Worm (Caenorhabditis elegans) whole organism, L3 larva: ENCODE data around the gene lact-5.

ENCODE experiments used
- R02D3.7 ChIP-seq: fragments of 150-350 bp; optimal IDR thresholded peaks from 2 replicates; lab custom pipeline; 2014; ENCODE audit warnings: missing biosample characterization, missing genetic modification characterization
- ZK546.5 ChIP-seq: sonication (generic microtip); optimal IDR thresholded peaks from 2 replicates; lab custom pipeline; 2017; ENCODE audit warnings: missing biosample characterization, missing genetic modification characterization
- aly-2 ChIP-seq: fragments of 150-350 bp; optimal IDR thresholded peaks from 2 replicates; lab custom pipeline; 2014; ENCODE audit warnings: missing biosample characterization, missing genetic modification characterization
- ama-1 ChIP-seq: fragments of 150-350 bp; optimal IDR thresholded peaks from 2 replicates; lab custom pipeline; 2018
- ceh-16 ChIP-seq: sonication (generic microtip); optimal IDR thresholded peaks from 2 replicates; lab custom pipeline; 2017; ENCODE audit warnings: missing biosample characterization, missing genetic modification characterization
- ceh-28 ChIP-seq: fragments of 150-350 bp; optimal IDR thresholded peaks from 2 replicates; lab custom pipeline; 2014; ENCODE audit warnings: missing biosample characterization, missing genetic modification reagents, missing genetic modification characterization
- ceh-82 ChIP-seq: fragments of 150-350 bp; optimal IDR thresholded peaks from 2 replicates; lab custom pipeline; 2014; ENCODE audit warnings: missing biosample characterization, missing genetic modification characterization
- ceh-9 ChIP-seq: sonication (generic microtip); optimal IDR thresholded peaks from 2 replicates; lab custom pipeline; 2018; ENCODE audit warnings: missing biosample characterization, missing genetic modification characterization
- egl-5 ChIP-seq: fragments of 150-350 bp; optimal IDR thresholded peaks from 2 replicates; lab custom pipeline; 2017; ENCODE audit warnings: missing biosample characterization, missing genetic modification reagents, missing genetic modification characterization, inconsistent platforms
- elt-2 ChIP-seq: sonication (generic microtip); optimal IDR thresholded peaks from 2 replicates; lab custom pipeline; 2016; ENCODE audit warnings: missing genetic modification reagents, mild to moderate bottlenecking, missing genetic modification characterization, missing compliant biosample characterization
- elt-3 ChIP-seq, 3 experiments: fragments of 150-350 bp in 1 of 3; sonication (generic microtip) in 2 of 3; optimal IDR thresholded peaks; 2 replicates in 2 of 3; 4 replicates in 1 of 3; lab custom pipeline; 2014 to 2017; ENCODE audit warnings: missing biosample characterization in 3 of 3, missing genetic modification characterization in 3 of 3
- eor-1 ChIP-seq, 2 experiments: fragments of 150-350 bp; optimal IDR thresholded peaks; 2 replicates each; lab custom pipeline; 2014 to 2018; ENCODE audit warnings: missing biosample characterization in 2 of 2, missing genetic modification characterization in 2 of 2
- fkh-10 ChIP-seq: sonication (generic microtip); optimal IDR thresholded peaks from 2 replicates; lab custom pipeline; 2017; ENCODE audit warnings: missing biosample characterization, missing genetic modification reagents, missing genetic modification characterization
- hmg-11 ChIP-seq: sonication (generic microtip); optimal IDR thresholded peaks from 2 replicates; lab custom pipeline; 2016; ENCODE audit warnings: missing genetic modification characterization, missing compliant biosample characterization
- jun-1 ChIP-seq: fragments of 150-350 bp; optimal IDR thresholded peaks from 2 replicates; lab custom pipeline; 2014; ENCODE audit warnings: missing biosample characterization, missing genetic modification reagents, missing genetic modification characterization
- lin-15B ChIP-seq: fragments of 150-350 bp; optimal IDR thresholded peaks from 2 replicates; lab custom pipeline; 2014; ENCODE audit warnings: missing biosample characterization, missing genetic modification characterization
- lin-39 ChIP-seq: fragments of 150-350 bp; optimal IDR thresholded peaks from 2 replicates; lab custom pipeline; 2018; ENCODE audit warnings: missing biosample characterization, missing genetic modification reagents, missing genetic modification characterization
- mml-1 ChIP-seq: fragments of 150-350 bp; sonication (generic microtip); optimal IDR thresholded peaks from 3 replicates; lab custom pipeline; 2014; ENCODE audit warnings: missing biosample characterization, missing genetic modification characterization
- nfya-1 ChIP-seq: sonication (generic microtip); optimal IDR thresholded peaks from 2 replicates; lab custom pipeline; 2017; ENCODE audit warnings: missing genetic modification characterization, mild to moderate bottlenecking, missing compliant biosample characterization, antibody characterized with exemption, moderate library complexity; ENCODE audit not compliant: insufficient read depth
- nhr-11 ChIP-seq: fragments of 150-350 bp; optimal IDR thresholded peaks from 2 replicates; lab custom pipeline; 2014; ENCODE audit warnings: missing biosample characterization, missing genetic modification characterization
- nhr-12 ChIP-seq: fragments of 150-350 bp; optimal IDR thresholded peaks from 2 replicates; lab custom pipeline; 2014; ENCODE audit warnings: missing biosample characterization, missing genetic modification characterization
- nhr-237 ChIP-seq: fragments of 150-350 bp; optimal IDR thresholded peaks from 2 replicates; lab custom pipeline; 2014; ENCODE audit warnings: missing biosample characterization, missing genetic modification characterization
- nhr-28 ChIP-seq: fragments of 150-350 bp; optimal IDR thresholded peaks from 2 replicates; lab custom pipeline; 2014; ENCODE audit warnings: missing biosample characterization, missing genetic modification characterization
- nhr-43 ChIP-seq: sonication (generic microtip); optimal IDR thresholded peaks from 2 replicates; lab custom pipeline; 2016; ENCODE audit warnings: mild to moderate bottlenecking, missing genetic modification characterization, missing compliant biosample characterization; ENCODE audit not compliant: poor library complexity, severe bottlenecking
- nhr-76 ChIP-seq: fragments of 150-350 bp; sonication (generic microtip); optimal IDR thresholded peaks from 5 replicates; lab custom pipeline; 2014; ENCODE audit warnings: missing biosample characterization, missing genetic modification characterization
- pha-4 ChIP-seq: fragments of 150-350 bp; optimal IDR thresholded peaks from 2 replicates; lab custom pipeline; 2014; ENCODE audit warnings: missing biosample characterization, missing genetic modification reagents, missing genetic modification characterization
- pqm-1 ChIP-seq: fragments of 150-350 bp; optimal IDR thresholded peaks from 2 replicates; lab custom pipeline; 2017; ENCODE audit warnings: missing biosample characterization, missing genetic modification characterization, inconsistent platforms
- sea-2 ChIP-seq: fragments of 150-350 bp; sonication (generic microtip); optimal IDR thresholded peaks from 4 replicates; lab custom pipeline; 2014; ENCODE audit warnings: missing biosample characterization, missing genetic modification reagents, missing genetic modification characterization
- skn-1 ChIP-seq: fragments of 150-350 bp; optimal IDR thresholded peaks from 2 replicates; lab custom pipeline; 2014; ENCODE audit warnings: missing biosample characterization, missing genetic modification characterization
- tbx-2 ChIP-seq: sonication (generic microtip); optimal IDR thresholded peaks from 2 replicates; lab custom pipeline; 2016; ENCODE audit warnings: mild to moderate bottlenecking, missing genetic modification characterization, missing compliant biosample characterization
- unc-39 ChIP-seq: sonication (generic microtip); optimal IDR thresholded peaks from 4 replicates; lab custom pipeline; 2017; ENCODE audit warnings: missing biosample characterization, missing genetic modification characterization
- unc-62 ChIP-seq: fragments of 150-350 bp; sonication (generic microtip); optimal IDR thresholded peaks from 4 replicates; lab custom pipeline; 2014; ENCODE audit warnings: missing biosample characterization, missing genetic modification reagents, missing genetic modification characterization
- zag-1 ChIP-seq: fragments of 150-350 bp; optimal IDR thresholded peaks from 2 replicates; lab custom pipeline; 2014; ENCODE audit warnings: missing biosample characterization, missing genetic modification characterization
- ztf-11 ChIP-seq: fragments of 150-350 bp; optimal IDR thresholded peaks from 2 replicates; lab custom pipeline; 2014; ENCODE audit warnings: missing biosample characterization, missing genetic modification characterization
- ztf-4 ChIP-seq: fragments of 150-350 bp; optimal IDR thresholded peaks from 2 replicates; lab custom pipeline; 2014; ENCODE audit warnings: missing biosample characterization, missing genetic modification characterization

Gene lact-5

ce11 chrII:4805799-4806198 is 15.7 kb downstream of the lact-5 start:
- TF ChIP-seq egl-5 (tag; lab: Kevin White, UChicago) (peak; percentile 16), unc-39 (tag; lab: Kevin White, UChicago) (no peak), jun-1 (tag; lab: Kevin White, UChicago) (no peak), tbx-2 (tag; lab: Kevin White, UChicago) (no peak), sea-2 (GFP tag; lab: Kevin White, UChicago) (no peak), ama-1 (no peak)

ce11 chrII:4802917-4803316 is 18.6 kb downstream of the lact-5 start:
- TF ChIP-seq zag-1 (tag; lab: Kevin White, UChicago) (no peak), aly-2 (no peak), ceh-28 (no peak), nhr-76 (no peak), ztf-11 (tag; lab: Kevin White, UChicago) (no peak), unc-39 (tag; lab: Kevin White, UChicago) (no peak), nfya-1 (tag; lab: Kevin White, UChicago) (no peak), fkh-10 (GFP tag; lab: Kevin White, UChicago) (no peak), ZK546.5 (tag; lab: Kevin White, UChicago) (no peak), nhr-237 (no peak), elt-2 (tag; lab: Kevin White, UChicago) (peak; percentile 96), ztf-4 (tag; lab: Kevin White, UChicago) (no peak), nhr-43 (tag; lab: Kevin White, UChicago) (no peak), pha-4 (tag; lab: Kevin White, UChicago) (peak; percentile 10), egl-5 (tag; lab: Kevin White, UChicago) (no peak), nhr-11 (tag; lab: Kevin White, UChicago) (no peak), nhr-28 (tag; lab: Kevin White, UChicago) (no peak), nhr-12 (tag; lab: Kevin White, UChicago) (no peak), hmg-11 (tag; lab: Kevin White, UChicago) (no peak), ceh-82 (no peak), pqm-1 (tag; lab: Kevin White, UChicago) (peak; percentile 38)

ce11 chrII:4800524-4800923 is 21.0 kb downstream of the lact-5 start:
- TF ChIP-seq eor-1 (tag; optimal IDR thresholded peaks at IDR 0.05; lab: Kevin White, UChicago) (no peak), elt-3 (tag; optimal IDR thresholded peaks at IDR 0.05; lab: Kevin White, UChicago) (no peak), ceh-28 (no peak), ceh-82 (no peak), ceh-9 (tag; lab: Kevin White, UChicago) (no peak), lin-39 (tag; lab: Kevin White, UChicago) (no peak), egl-5 (tag; lab: Kevin White, UChicago) (no peak), pha-4 (tag; lab: Kevin White, UChicago) (no peak), lin-15B (tag; lab: Kevin White, UChicago) (no peak), unc-62 (no peak)

ce11 chrII:4797071-4797470 is 24.5 kb downstream of the lact-5 start, which contains the start of gene C33F10.14:
C33F10.14 (plus strand) TSS chrII:4797371.
- no peak for TF ChIP-seq ceh-82
- TF ChIP-seq ztf-11 (tag; lab: Kevin White, UChicago), result no peak
- no peak for TF ChIP-seq mml-1 (tag; lab: Kevin White, UChicago)
- TF ChIP-seq pha-4 (tag; lab: Kevin White, UChicago), result no peak
- TF ChIP-seq ceh-16 (tag; lab: Kevin White, UChicago), result no peak
- no peak for TF ChIP-seq pqm-1 (tag; lab: Kevin White, UChicago)
- no peak for TF ChIP-seq nhr-237
- no peak for TF ChIP-seq elt-2 (tag; lab: Kevin White, UChicago)
- TF ChIP-seq skn-1, result no peak
- no peak for TF ChIP-seq nhr-43 (tag; lab: Kevin White, UChicago)
- TF ChIP-seq unc-39 (tag; lab: Kevin White, UChicago), result no peak
- TF ChIP-seq fkh-10 (GFP tag; lab: Kevin White, UChicago), result no peak
- TF ChIP-seq ztf-4 (tag; lab: Kevin White, UChicago), result no peak
- TF ChIP-seq R02D3.7 (tag; lab: Kevin White, UChicago), result no peak
